Worm (Caenorhabditis elegans) whole organism, L4 larva: ENCODE measurements around the gene R08F11.7.

Experiments used
- daf-19 ChIP-seq: fragments of 200-800 bp; sonication (Bioruptor generic); conservative IDR thresholded peaks from 2 replicates; pipeline ENCODE4 v1.3.6; 2022; ENCODE audit warnings: missing genetic modification characterization, missing compliant biosample characterization
- dpl-1 ChIP-seq: fragments of 150-350 bp; optimal IDR thresholded peaks from 2 replicates; lab custom pipeline; 2014; ENCODE audit warnings: missing biosample characterization, missing genetic modification reagents, missing genetic modification characterization
- fkh-10 ChIP-seq: fragments of 150-350 bp; optimal IDR thresholded peaks from 2 replicates; lab custom pipeline; 2014; ENCODE audit warnings: missing biosample characterization, missing genetic modification reagents, missing genetic modification characterization
- nhr-237 ChIP-seq: sonication (generic microtip); optimal IDR thresholded peaks from 2 replicates; lab custom pipeline; 2017; ENCODE audit warnings: missing biosample characterization, missing genetic modification characterization
- pha-4 ChIP-seq, 2 experiments: fragments of 150-350 bp in 1 of 2; fragments of 200-800 bp in 1 of 2; sonication (Bioruptor generic) in 1 of 2; IDR thresholded peaks in 1 of 2; optimal IDR thresholded peaks in 1 of 2; 2 replicates each; pipeline versions ENCODE4 v1.3.6 to Lab custom; 2014 to 2022; ENCODE audit warnings: missing genetic modification characterization in 2 of 2, missing genetic modification reagents in 2 of 2, missing biosample characterization in 1 of 2, missing compliant biosample characterization in 1 of 2
- php-3 ChIP-seq: fragments of 200-800 bp; sonication (Bioruptor generic); IDR thresholded peaks from 2 replicates; pipeline ENCODE4 v1.3.6; 2022; ENCODE audit warnings: missing genetic modification reagents, missing genetic modification characterization, missing compliant biosample characterization
- pqm-1 ChIP-seq: sonication (generic microtip); optimal IDR thresholded peaks from 2 replicates; lab custom pipeline; 2017; ENCODE audit warnings: missing biosample characterization, missing genetic modification characterization
- skn-1 ChIP-seq: fragments of 150-350 bp; optimal IDR thresholded peaks from 2 replicates; lab custom pipeline; 2014; ENCODE audit warnings: missing biosample characterization, missing genetic modification characterization
- unc-130 ChIP-seq: sonication (generic microtip); optimal IDR thresholded peaks from 2 replicates; lab custom pipeline; 2016; ENCODE audit warnings: missing genetic modification reagents, missing genetic modification characterization, missing compliant biosample characterization
- unc-62 ChIP-seq, 3 experiments: fragments of 150-350 bp in 1 of 3; sonication (generic microtip); optimal IDR thresholded peaks in 2 of 3; peaks in 1 of 3; 1 replicate in 1 of 3; 2 replicates in 2 of 3; lab custom pipeline; 2014 to 2017; ENCODE audit warnings: missing biosample characterization in 3 of 3, missing genetic modification characterization in 3 of 3, missing genetic modification reagents in 3 of 3, missing genotype in 1 of 3

DNA sequence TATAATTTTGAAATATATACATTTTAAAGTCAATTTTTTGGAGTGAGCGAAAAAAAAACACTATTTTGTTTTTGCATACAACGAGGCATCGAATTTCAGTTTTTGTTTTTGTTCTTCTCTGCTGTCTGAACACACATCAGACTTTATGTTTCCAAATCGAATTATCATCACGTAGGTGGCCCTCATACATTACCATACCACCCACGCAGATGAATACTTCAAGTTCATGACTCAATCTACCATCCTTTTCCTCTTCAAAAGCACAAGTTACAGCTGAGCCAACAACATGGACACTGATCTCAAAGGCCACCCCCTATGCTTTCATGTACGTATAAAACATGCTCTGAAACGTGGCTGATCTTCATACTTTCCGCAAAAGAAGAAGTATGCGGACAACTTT lies at the start of gene R08F11.7:
- no peak for TF ChIP-seq unc-130 (GFP tag; lab: Kevin White, UChicago)
- no peak for TF ChIP-seq unc-62 (GFP tag; optimal IDR thresholded peaks at IDR 0.05 in 1 of 2; lab: Kevin White, UChicago)
- TF ChIP-seq unc-62 (tag; optimal IDR thresholded peaks at IDR 0.05; lab: Kevin White, UChicago), result no peak
- TF ChIP-seq skn-1 (tag; lab: Kevin White, UChicago), result no peak
- no peak for TF ChIP-seq pqm-1
- TF ChIP-seq fkh-10 (GFP tag; lab: Kevin White, UChicago), result no peak
- TF ChIP-seq daf-19, result no peak
- TF ChIP-seq dpl-1, result no peak
- no peak for TF ChIP-seq nhr-237 (tag; lab: Kevin White, UChicago)
- TF ChIP-seq php-3 (GFP tag; lab: Robert Waterston, UW), result no peak
- TF ChIP-seq pha-4 (GFP tag; IDR thresholded peaks at IDR 0.05; lab: Robert Waterston, UW), result no peak
- TF ChIP-seq pha-4 (tag; optimal IDR thresholded peaks at IDR 0.05; lab: Kevin White, UChicago), result no peak
